Worm (Caenorhabditis elegans): ENCODE measurements around the gene zmp-3.

DNA sequence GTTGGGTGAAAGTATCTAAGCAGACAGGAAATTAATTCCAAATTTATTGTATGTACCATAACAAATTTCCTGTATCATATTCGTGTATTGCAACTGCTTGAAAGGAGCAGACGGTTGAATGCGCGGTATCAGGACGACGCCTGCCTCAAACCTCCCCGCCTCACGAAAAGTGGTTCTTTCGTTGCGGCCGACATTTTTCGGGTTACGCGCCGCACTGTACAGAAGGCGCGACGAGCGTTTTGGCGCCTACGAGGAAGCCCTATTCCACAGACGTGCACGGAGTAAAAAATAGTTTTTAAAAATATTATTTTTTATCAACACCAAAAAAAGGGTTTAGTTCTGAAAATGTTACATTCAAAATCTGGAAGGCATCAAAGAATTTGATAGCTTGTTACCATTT, 10.7 kb upstream of the zmp-3 start:
- TF ChIP-seq dao-5 (tag; optimal IDR thresholded peaks at IDR 0.05) (no peak), W03F9.2 (tag; optimal IDR thresholded peaks at IDR 0.05) (no peak)
